Fruit fly (Drosophila melanogaster) whole organism, embryonic: ENCODE results near the gene Arp6.

ENCODE experiments used
- BEAF-32 ChIP-seq: fragments of 200-800 bp; sonication (Bioruptor generic); optimal IDR thresholded peaks from 3 replicates; lab custom pipeline; 2017; ENCODE audit warnings: missing biosample characterization, missing genetic modification characterization, mild to moderate bottlenecking, moderate library complexity, missing genetic modification reagents
- CG1024 ChIP-seq: fragments of 200-800 bp; sonication (Bioruptor generic); IDR thresholded peaks from 2 replicates; pipeline ENCODE4 v1.3.6; 2022; ENCODE audit warnings: missing biosample characterization, missing genetic modification characterization
- CG10267 ChIP-seq: fragments of 200-800 bp; sonication (Bioruptor generic); optimal IDR thresholded peaks from 2 replicates; lab custom pipeline; 2018; ENCODE audit warnings: missing biosample characterization, mild to moderate bottlenecking, missing genetic modification characterization, moderate library complexity
- CG11085 ChIP-seq: fragments of 200-800 bp; sonication (Bioruptor generic); IDR thresholded peaks from 2 replicates; pipeline ENCODE4 v1.3.6; 2022; ENCODE audit warnings: missing biosample characterization, missing genetic modification characterization
- CG11247 ChIP-seq: fragments of 200-800 bp; sonication (Bioruptor generic); IDR thresholded peaks from 2 replicates; pipeline ENCODE4 v1.3.6; 2022; ENCODE audit warnings: missing biosample characterization, missing genetic modification characterization
- CG12391 ChIP-seq: fragments of 200-800 bp; sonication (Bioruptor generic); optimal IDR thresholded peaks from 3 replicates; lab custom pipeline; 2018; ENCODE audit warnings: missing biosample characterization, mild to moderate bottlenecking, missing genetic modification characterization, moderate library complexity
- CG14667 ChIP-seq: fragments of 200-800 bp; sonication (Bioruptor generic); IDR thresholded peaks from 2 replicates; pipeline ENCODE4 v1.3.6; 2022; ENCODE audit warnings: missing biosample characterization, missing genetic modification characterization
- CG15601 ChIP-seq: fragments of 200-800 bp; sonication (Bioruptor generic); optimal IDR thresholded peaks from 3 replicates; lab custom pipeline; 2019; ENCODE audit warnings: missing biosample characterization, mild to moderate bottlenecking, missing genetic modification characterization, moderate library complexity
- CG1832 ChIP-seq: fragments of 200-800 bp; sonication (Bioruptor generic); optimal IDR thresholded peaks from 2 replicates; lab custom pipeline; 2017; ENCODE audit warnings: missing biosample characterization, mild to moderate bottlenecking, missing genetic modification characterization, inconsistent platforms
- CG18599 ChIP-seq: fragments of 200-800 bp; sonication (Bioruptor generic); optimal IDR thresholded peaks from 3 replicates; lab custom pipeline; 2017; ENCODE audit warnings: missing biosample characterization, missing genetic modification characterization, mild to moderate bottlenecking, moderate library complexity, missing genetic modification reagents
- CG2116 ChIP-seq: fragments of 200-800 bp; sonication (Bioruptor generic); optimal IDR thresholded peaks from 3 replicates; lab custom pipeline; 2018; ENCODE audit warnings: missing biosample characterization, mild to moderate bottlenecking, missing genetic modification characterization
- CG2120 ChIP-seq: fragments of 200-800 bp; sonication (Bioruptor generic); optimal IDR thresholded peaks from 3 replicates; lab custom pipeline; 2016; ENCODE audit warnings: missing biosample characterization, missing genetic modification characterization
- CG2199 ChIP-seq: fragments of 200-800 bp; sonication (Bioruptor generic); IDR thresholded peaks from 3 replicates; pipeline ENCODE4 v1.3.6; 2022; ENCODE audit warnings: missing biosample characterization, missing genetic modification characterization
- CG32767 ChIP-seq: fragments of 200-800 bp; sonication (Bioruptor generic); IDR thresholded peaks from 2 replicates; pipeline ENCODE4 v1.3.6; 2022; ENCODE audit warnings: missing biosample characterization, missing genetic modification characterization
- CG33557 ChIP-seq: fragments of 200-800 bp; sonication (Bioruptor generic); optimal IDR thresholded peaks from 2 replicates; lab custom pipeline; 2019; ENCODE audit warnings: missing biosample characterization, mild to moderate bottlenecking, missing genetic modification characterization, moderate library complexity
- CG34376 ChIP-seq: fragments of 200-800 bp; sonication (Bioruptor generic); optimal IDR thresholded peaks from 2 replicates; lab custom pipeline; 2018; ENCODE audit warnings: missing biosample characterization, mild to moderate bottlenecking, missing genetic modification characterization
- CG3838 ChIP-seq: fragments of 200-800 bp; sonication (Bioruptor generic); optimal IDR thresholded peaks from 3 replicates; lab custom pipeline; 2016; ENCODE audit warnings: missing biosample characterization, missing genetic modification characterization
- CG4617 ChIP-seq: fragments of 200-800 bp; sonication (Bioruptor generic); optimal IDR thresholded peaks from 3 replicates; lab custom pipeline; 2016; ENCODE audit warnings: missing biosample characterization, missing genetic modification characterization, borderline replicate concordance
- CG4854 ChIP-seq: fragments of 200-800 bp; sonication (Bioruptor generic); optimal IDR thresholded peaks from 2 replicates; lab custom pipeline; 2016; ENCODE audit warnings: missing biosample characterization, missing genetic modification characterization, inconsistent platforms
- CG9437 ChIP-seq: fragments of 200-800 bp; sonication (Bioruptor generic); optimal IDR thresholded peaks from 2 replicates; lab custom pipeline; 2018; ENCODE audit warnings: missing biosample characterization, mild to moderate bottlenecking, missing genetic modification characterization
- D19B ChIP-seq: fragments of 200-800 bp; sonication (Bioruptor generic); optimal IDR thresholded peaks from 2 replicates; lab custom pipeline; 2017; ENCODE audit warnings: missing biosample characterization, mild to moderate bottlenecking, missing genetic modification characterization
- Dfd ChIP-seq, 2 experiments: fragments of >200 bp; optimal IDR thresholded peaks; 2 replicates each; lab custom pipeline; 2017; ENCODE audit warnings: missing biosample characterization in 2 of 2, missing genetic modification characterization in 2 of 2
- Dip2 ChIP-seq: fragments of 200-800 bp; sonication (Bioruptor generic); IDR thresholded peaks from 2 replicates; pipeline ENCODE4 v1.3.6; 2022; ENCODE audit warnings: missing biosample characterization, missing genetic modification characterization
- Eip74EF ChIP-seq, 2 experiments: fragments of 200-800 bp in 1 of 2; fragments of >200 bp in 1 of 2; sonication (Bioruptor generic) in 1 of 2; optimal IDR thresholded peaks; 2 replicates each; lab custom pipeline; 2017 to 2019; ENCODE audit warnings: missing biosample characterization in 2 of 2, missing genetic modification characterization in 2 of 2, mild to moderate bottlenecking in 1 of 2, moderate library complexity in 1 of 2
- Fer1 ChIP-seq: fragments of 200-800 bp; sonication (Bioruptor generic); optimal IDR thresholded peaks from 2 replicates; lab custom pipeline; 2017; ENCODE audit warnings: missing biosample characterization, mild to moderate bottlenecking, missing genetic modification characterization
- H2.0 ChIP-seq: fragments of 200-800 bp; sonication (Bioruptor generic); IDR thresholded peaks from 2 replicates; pipeline ENCODE4 v1.3.6; 2022; ENCODE audit warnings: missing biosample characterization, missing genetic modification characterization
- HLH3B ChIP-seq: fragments of 200-800 bp; sonication (Bioruptor generic); IDR thresholded peaks from 2 replicates; pipeline ENCODE4 v1.3.6; 2022; ENCODE audit warnings: missing biosample characterization, missing genetic modification characterization
- HmgZ ChIP-seq: fragments of 200-800 bp; sonication (Bioruptor generic); optimal IDR thresholded peaks from 2 replicates; lab custom pipeline; 2018; ENCODE audit warnings: missing biosample characterization, mild to moderate bottlenecking, missing genetic modification characterization
- Hr78 ChIP-seq, 2 experiments: fragments of 200-800 bp in 1 of 2; fragments of >200 bp in 1 of 2; sonication (Bioruptor generic) in 1 of 2; optimal IDR thresholded peaks; 2 replicates each; lab custom pipeline; 2017 to 2019; ENCODE audit warnings: missing biosample characterization in 2 of 2, missing genetic modification characterization in 2 of 2, mild to moderate bottlenecking in 1 of 2, moderate library complexity in 1 of 2
- Lhr ChIP-seq: fragments of 200-800 bp; sonication (Bioruptor generic); optimal IDR thresholded peaks from 3 replicates; lab custom pipeline; 2017; ENCODE audit warnings: mild to moderate bottlenecking, missing biosample characterization, missing genetic modification reagents, missing genetic modification characterization
- Max ChIP-seq: fragments of 200-800 bp; sonication (Bioruptor generic); optimal IDR thresholded peaks from 2 replicates; lab custom pipeline; 2016; ENCODE audit warnings: missing biosample characterization, mild to moderate bottlenecking, missing genetic modification characterization
- Ravus ChIP-seq: fragments of 200-800 bp; sonication (Bioruptor generic); IDR thresholded peaks from 2 replicates; pipeline ENCODE4 v1.3.6; 2022; ENCODE audit warnings: missing biosample characterization, missing genetic modification characterization
- Scr ChIP-seq: fragments of 200-800 bp; sonication (Bioruptor generic); IDR thresholded peaks from 2 replicates; pipeline ENCODE4 v1.3.6; 2022; ENCODE audit warnings: missing biosample characterization, missing genetic modification characterization; ENCODE audit not compliant: partially characterized antibody
- Sin3A ChIP-seq: fragments of >200 bp; optimal IDR thresholded peaks from 2 replicates; lab custom pipeline; 2018
- Trl ChIP-seq, 3 experiments: fragments of >200 bp in 2 of 3; fragments of 200-800 bp in 1 of 3; sonication (Bioruptor generic) in 1 of 3; optimal IDR thresholded peaks; 2 replicates in 1 of 3; 3 replicates in 2 of 3; lab custom pipeline; 2016 to 2017; ENCODE audit warnings: missing biosample characterization in 1 of 3, missing genetic modification characterization in 1 of 3
- al ChIP-seq: fragments of 200-800 bp; sonication (Bioruptor generic); IDR thresholded peaks from 2 replicates; pipeline ENCODE4 v1.3.6; 2022; ENCODE audit warnings: missing biosample characterization, missing genetic modification characterization
- amos ChIP-seq: fragments of 200-800 bp; sonication (Bioruptor generic); IDR thresholded peaks from 2 replicates; pipeline ENCODE4 v1.3.6; 2022; ENCODE audit warnings: missing biosample characterization, missing genetic modification characterization; ENCODE audit not compliant: partially characterized antibody
- cas ChIP-seq: fragments of 200-800 bp; sonication (Bioruptor generic); IDR thresholded peaks from 2 replicates; pipeline ENCODE4 v1.3.6; 2022; ENCODE audit warnings: missing biosample characterization, missing genetic modification characterization
- ci ChIP-seq: fragments of 200-800 bp; sonication (Bioruptor generic); IDR thresholded peaks from 3 replicates; pipeline ENCODE4 v1.3.6; 2022; ENCODE audit warnings: missing biosample characterization, missing genetic modification characterization
- gsb-n ChIP-seq: fragments of 200-800 bp; sonication (Bioruptor generic); optimal IDR thresholded peaks from 3 replicates; lab custom pipeline; 2018; ENCODE audit warnings: missing biosample characterization, mild to moderate bottlenecking, missing genetic modification characterization
- lab ChIP-seq: fragments of 200-800 bp; sonication (Bioruptor generic); optimal IDR thresholded peaks from 3 replicates; lab custom pipeline; 2017; ENCODE audit warnings: missing biosample characterization, missing genetic modification characterization, mild to moderate bottlenecking, moderate library complexity, missing genetic modification reagents
- lmd ChIP-seq: fragments of 200-800 bp; sonication (Bioruptor generic); IDR thresholded peaks from 2 replicates; pipeline ENCODE4 v1.3.6; 2022; ENCODE audit warnings: missing biosample characterization, missing genetic modification characterization
- nom ChIP-seq: fragments of 200-800 bp; sonication (Bioruptor generic); optimal IDR thresholded peaks from 2 replicates; lab custom pipeline; 2017; ENCODE audit warnings: missing biosample characterization, missing genetic modification characterization, mild to moderate bottlenecking, moderate library complexity, missing genetic modification reagents
- repo ChIP-seq: fragments of 200-800 bp; sonication (Bioruptor generic); optimal IDR thresholded peaks from 2 replicates; lab custom pipeline; 2016; ENCODE audit warnings: missing biosample characterization, missing genetic modification characterization
- ro ChIP-seq: fragments of 200-800 bp; sonication (Bioruptor generic); IDR thresholded peaks from 2 replicates; pipeline ENCODE4 v1.3.6; 2022; ENCODE audit warnings: missing biosample characterization, missing genetic modification characterization
- tio ChIP-seq: fragments of 200-800 bp; sonication (Bioruptor generic); optimal IDR thresholded peaks from 2 replicates; lab custom pipeline; 2017; ENCODE audit warnings: missing biosample characterization, missing genetic modification characterization, inconsistent platforms
- zen ChIP-seq: fragments of 200-800 bp; sonication (Bioruptor generic); optimal IDR thresholded peaks from 3 replicates; lab custom pipeline; 2018; ENCODE audit warnings: missing biosample characterization, mild to moderate bottlenecking, missing genetic modification characterization, moderate library complexity

The Arp6 gene

DNA sequence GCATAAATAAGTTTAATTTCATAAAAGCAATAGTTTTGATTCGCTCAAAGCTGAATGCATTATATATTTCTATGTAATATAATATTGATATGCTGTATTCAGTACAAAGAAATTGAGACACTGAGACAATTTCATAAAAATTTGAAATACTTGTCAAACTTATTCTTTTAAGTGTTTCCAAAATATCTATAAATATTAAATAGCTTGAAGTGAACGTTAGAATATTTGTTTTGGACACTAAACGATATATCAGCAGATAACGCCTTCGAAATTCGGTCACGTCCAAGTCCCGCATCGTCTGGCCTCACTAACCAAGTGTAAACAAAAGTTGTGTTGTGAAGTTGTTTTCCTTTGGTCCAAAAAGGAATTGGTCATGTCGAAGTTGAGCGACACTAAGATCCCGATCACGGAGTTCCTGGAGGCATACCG is 26.2 kb downstream of the Arp6 start (continued):
- TF ChIP-seq Lhr (GFP tag; lab: Kevin White, UChicago) (no peak), CG4617 (GFP tag; lab: Kevin White, UChicago) (peak; percentile 13), Sin3A (lab: Kevin White, UChicago) (peak; percentile 21), CG33557 (GFP tag; lab: Kevin White, UChicago) (no peak), amos (0 out of 2 replicates have a peak, but pooled peaks have one; percentile 8), CG2199 (GFP tag; lab: Robert Waterston, UW) (no peak), al (GFP tag; lab: Robert Waterston, UW) (no peak), D19B (GFP tag; lab: Kevin White, UChicago) (no peak), Max (GFP tag; lab: Kevin White, UChicago) (peak; percentile 4), CG9437 (GFP tag; lab: Kevin White, UChicago) (no peak), nom (GFP tag; lab: Kevin White, UChicago) (no peak), ro (no peak), CG10267 (tag; lab: Kevin White, UChicago) (peak; percentile 7), Ravus (GFP tag; lab: Robert Waterston, UW) (no peak), Hr78 (GFP tag; optimal IDR thresholded peaks at IDR 0.05; lab: Kevin White, UChicago) (no peak), repo (GFP tag; lab: Kevin White, UChicago) (no peak), cas (GFP tag; lab: Robert Waterston, UW) (no peak), ci (no peak), tio (GFP tag; lab: Kevin White, UChicago) (no peak), CG32767 (GFP tag; lab: Robert Waterston, UW) (no peak), CG15601 (tag; lab: Kevin White, UChicago) (peak; percentile 7), CG11085 (GFP tag; lab: Robert Waterston, UW) (no peak), HmgZ (tag; lab: Kevin White, UChicago) (no peak), CG18599 (GFP tag; lab: Kevin White, UChicago) (no peak), CG4854 (no peak), gsb-n (tag; lab: Kevin White, UChicago) (no peak), lmd (GFP tag; lab: Robert Waterston, UW) (no peak), CG1832 (no peak), CG12391 (tag; lab: Kevin White, UChicago) (no peak), CG11247 (GFP tag; lab: Robert Waterston, UW) (no peak), CG34376 (GFP tag; lab: Kevin White, UChicago) (no peak), Eip74EF (GFP tag; optimal IDR thresholded peaks at IDR 0.05; lab: Kevin White, UChicago) (no peak), BEAF-32 (GFP tag; lab: Kevin White, UChicago) (peak; percentile 72), Scr (no peak), CG3838 (no peak), Fer1 (GFP tag; lab: Kevin White, UChicago) (no peak), Dip2 (GFP tag; lab: Robert Waterston, UW) (no peak), Dfd (GFP tag; optimal IDR thresholded peaks at IDR 0.05; lab: Kevin White, UChicago) (no peak), CG2120 (GFP tag; lab: Kevin White, UChicago) (no peak), HLH3B (no peak), H2.0 (GFP tag; lab: Robert Waterston, UW) (no peak), Trl (optimal IDR thresholded peaks at IDR 0.05; lab: Kevin White, UChicago) (no peak), Trl (GFP tag; optimal IDR thresholded peaks at IDR 0.05; lab: Kevin White, UChicago) (no peak), lab (GFP tag; lab: Kevin White, UChicago) (no peak), CG14667 (GFP tag; lab: Robert Waterston, UW) (no peak), CG1024 (GFP tag; lab: Robert Waterston, UW) (no peak), CG2116 (GFP tag; lab: Kevin White, UChicago) (peak; percentile 18), zen (tag; lab: Kevin White, UChicago) (no peak)
- TF ChIP-seq, all 482 proteins: peak for 17
